Worm (Caenorhabditis elegans): Measurements from ENCODE around the gene col-185.

- TF ChIP-seq F55B11.4 (tag; optimal IDR thresholded peaks at IDR 0.05; ENCODE audit: borderline replicate concordance, insufficient read depth) = no peak
- TF ChIP-seq lin-35 (GFP tag; optimal IDR thresholded peaks at IDR 0.05) = no peak
- no peak for TF ChIP-seq lsl-1 (GFP tag; optimal IDR thresholded peaks at IDR 0.05)
- TF ChIP-seq madf-6 (GFP tag; IDR thresholded peaks at IDR 0.05) = no peak
- no peak for TF ChIP-seq F49E8.2 (tag; optimal IDR thresholded peaks at IDR 0.05; ENCODE audit: insufficient read depth)
- no peak for TF ChIP-seq ztf-25 (GFP tag; IDR thresholded peaks at IDR 0.05)
- TF ChIP-seq ceh-100 (GFP tag; IDR thresholded peaks at IDR 0.05) = no peak
- no peak for TF ChIP-seq mcd-1 (GFP tag; IDR thresholded peaks at IDR 0.05)
- TF ChIP-seq F33H1.4 (GFP tag; IDR thresholded peaks at IDR 0.05) = no peak
- no peak for TF ChIP-seq attf-3 (GFP tag; conservative IDR thresholded peaks at IDR 0.05)
- no peak for TF ChIP-seq unc-62 (GFP tag; optimal IDR thresholded peaks at IDR 0.05)
- TF ChIP-seq ztf-22 (GFP tag; optimal IDR thresholded peaks at IDR 0.05) = no peak
Observed at ce11 chrX:13532424-13533309, 21.8 kb upstream of the col-185 start, which contains the start of gene acr-12.
